Fruit fly (Drosophila melanogaster): ENCODE data around the gene EMC10.

The EMC10 gene

dm6 chr3L:21584683-21585082, 10.8 kb downstream of the EMC10 start:
- TF ChIP-seq CG32264 (GFP tag; optimal IDR thresholded peaks at IDR 0.05) (no peak), CG9705 (GFP tag; optimal IDR thresholded peaks at IDR 0.05) (no peak), dl (GFP tag; optimal IDR thresholded peaks at IDR 0.05; ENCODE audit: insufficient read depth in 1 of 2, partially characterized antibody in 2 of 2) (peak; percentile 15 to 73), tai (GFP tag; optimal IDR thresholded peaks at IDR 0.05) (no peak), GATAd (GFP tag; optimal IDR thresholded peaks at IDR 0.05) (no peak), Dif (GFP tag; optimal IDR thresholded peaks at IDR 0.05; ENCODE audit: partially characterized antibody) (peak; percentile 78)

- TF ChIP-seq psq (GFP tag; optimal IDR thresholded peaks at IDR 0.05): no peak
- no peak for TF ChIP-seq CG9705 (GFP tag; optimal IDR thresholded peaks at IDR 0.05)
- TF ChIP-seq Rel (GFP tag; optimal IDR thresholded peaks at IDR 0.05): no peak
- no peak for TF ChIP-seq Rel (tag; optimal IDR thresholded peaks at IDR 0.05)
- TF ChIP-seq Abd-B (GFP tag; optimal IDR thresholded peaks at IDR 0.05): no peak
These were observed 11.5 kb downstream of the EMC10 start for dm6 chr3L:21585397-21585796.

- TF ChIP-seq psq (GFP tag; optimal IDR thresholded peaks at IDR 0.05) (no peak), Vsx2 (GFP tag; optimal IDR thresholded peaks at IDR 0.05; ENCODE audit: partially characterized antibody) (no peak), Mio (GFP tag; optimal IDR thresholded peaks at IDR 0.05) (no peak), GATAd (GFP tag; optimal IDR thresholded peaks at IDR 0.05) (no peak), rgr (GFP tag; optimal IDR thresholded peaks at IDR 0.05) (no peak), ey (GFP tag; optimal IDR thresholded peaks at IDR 0.05) (no peak), CG32264 (GFP tag; optimal IDR thresholded peaks at IDR 0.05) (no peak), Hnf4 (GFP tag; optimal IDR thresholded peaks at IDR 0.05) (no peak), OdsH (GFP tag; optimal IDR thresholded peaks at IDR 0.05) (no peak), Rel (GFP tag; optimal IDR thresholded peaks at IDR 0.05) (no peak), Rel (tag; optimal IDR thresholded peaks at IDR 0.05) (no peak), fru (GFP tag; optimal IDR thresholded peaks at IDR 0.05) (no peak), Sp1 (GFP tag; optimal IDR thresholded peaks at IDR 0.05) (no peak), Dif (GFP tag; optimal IDR thresholded peaks at IDR 0.05; ENCODE audit: partially characterized antibody) (no peak), foxo (GFP tag; optimal IDR thresholded peaks at IDR 0.05) (no peak), pan (optimal IDR thresholded peaks at IDR 0.05) (no peak), dl (GFP tag; optimal IDR thresholded peaks at IDR 0.05; ENCODE audit: insufficient read depth in 1 of 2, partially characterized antibody in 2 of 2) (no peak)
These were observed 12.6 kb downstream of the EMC10 start, which contains the start of gene TfAP-2 for dm6 chr3L:21586528-21586927. TfAP-2 (plus strand) TSS chr3L:21586828.

dm6 chr3L:21591247-21591646, 17.3 kb downstream of the EMC10 start:
- TF ChIP-seq pan (optimal IDR thresholded peaks at IDR 0.05) (no peak), usp (GFP tag; optimal IDR thresholded peaks at IDR 0.05) (no peak), CG32264 (GFP tag; optimal IDR thresholded peaks at IDR 0.05) (no peak)

dm6 chr3L:21594408-21594807, 20.5 kb downstream of the EMC10 start:
- TF ChIP-seq Dfd (GFP tag; optimal IDR thresholded peaks at IDR 0.05) (no peak), Vsx2 (GFP tag; optimal IDR thresholded peaks at IDR 0.05; ENCODE audit: partially characterized antibody) (no peak), GATAd (GFP tag; optimal IDR thresholded peaks at IDR 0.05) (no peak), CG32264 (GFP tag; optimal IDR thresholded peaks at IDR 0.05) (no peak), Myc (optimal IDR thresholded peaks at IDR 0.05) (no peak), Hnf4 (GFP tag; optimal IDR thresholded peaks at IDR 0.05) (peak; percentile 66), dsf (GFP tag; optimal IDR thresholded peaks at IDR 0.05; ENCODE audit: borderline replicate concordance) (no peak), dmrt93B (GFP tag; optimal IDR thresholded peaks at IDR 0.05) (peak; percentile 35), N (GFP tag; optimal IDR thresholded peaks at IDR 0.05) (no peak), CG9705 (GFP tag; optimal IDR thresholded peaks at IDR 0.05) (peak; percentile 21), woc (GFP tag; optimal IDR thresholded peaks at IDR 0.05) (peak; percentile 47), Rel (GFP tag; optimal IDR thresholded peaks at IDR 0.05) (no peak), Rel (tag; optimal IDR thresholded peaks at IDR 0.05) (no peak), sage (GFP tag; optimal IDR thresholded peaks at IDR 0.05) (no peak), Sp1 (GFP tag; optimal IDR thresholded peaks at IDR 0.05) (peak; percentile 63), lola (GFP tag; optimal IDR thresholded peaks at IDR 0.05) (no peak), brk (GFP tag; optimal IDR thresholded peaks at IDR 0.05) (no peak), usp (GFP tag; optimal IDR thresholded peaks at IDR 0.05) (no peak), OdsH (GFP tag; optimal IDR thresholded peaks at IDR 0.05) (peak; percentile 68), Hr83 (GFP tag; optimal IDR thresholded peaks at IDR 0.05; ENCODE audit: poor library complexity, severe bottlenecking) (no peak), rgr (GFP tag; optimal IDR thresholded peaks at IDR 0.05) (peak; percentile 56), Dif (GFP tag; optimal IDR thresholded peaks at IDR 0.05; ENCODE audit: partially characterized antibody) (no peak), tai (GFP tag; optimal IDR thresholded peaks at IDR 0.05) (no peak), CrebA (GFP tag; optimal IDR thresholded peaks at IDR 0.05; ENCODE audit: borderline replicate concordance) (no peak), fru (GFP tag; optimal IDR thresholded peaks at IDR 0.05) (peak; percentile 75), Jra (GFP tag; optimal IDR thresholded peaks at IDR 0.05) (peak; percentile 3), pan (optimal IDR thresholded peaks at IDR 0.05) (no peak), h (GFP tag; optimal IDR thresholded peaks at IDR 0.05) (peak; percentile 75), HLH106 (tag; optimal IDR thresholded peaks at IDR 0.05) (peak; percentile 60), foxo (GFP tag; optimal IDR thresholded peaks at IDR 0.05) (peak in 1 of 2 experiments; percentile 74), Mio (GFP tag; optimal IDR thresholded peaks at IDR 0.05) (no peak), sv (GFP tag; optimal IDR thresholded peaks at IDR 0.05) (no peak), ey (GFP tag; optimal IDR thresholded peaks at IDR 0.05) (peak; percentile 70), dl (GFP tag; optimal IDR thresholded peaks at IDR 0.05; ENCODE audit: insufficient read depth in 1 of 2, partially characterized antibody in 2 of 2) (no peak), jim (GFP tag; optimal IDR thresholded peaks at IDR 0.05) (no peak), psq (GFP tag; optimal IDR thresholded peaks at IDR 0.05) (peak; percentile 58), Abd-B (GFP tag; optimal IDR thresholded peaks at IDR 0.05) (no peak), br (GFP tag; optimal IDR thresholded peaks at IDR 0.05) (peak; percentile 58)
